Worm (Caenorhabditis elegans) whole organism, L2 larva: ENCODE data around the gene arl-5.

ENCODE experiments used
- C34F6.9 ChIP-seq: fragments of 150-350 bp; optimal IDR thresholded peaks from 2 replicates; lab custom pipeline; 2014; ENCODE audit warnings: missing biosample characterization, missing genetic modification characterization
- ZK546.5 ChIP-seq: sonication (generic microtip); optimal IDR thresholded peaks from 2 replicates; lab custom pipeline; 2017; ENCODE audit warnings: missing biosample characterization, missing genetic modification characterization
- alr-1 ChIP-seq: fragments of 150-350 bp; optimal IDR thresholded peaks from 2 replicates; lab custom pipeline; 2014; ENCODE audit warnings: missing biosample characterization, missing genetic modification characterization
- ama-1 ChIP-seq: fragments of 150-350 bp; optimal IDR thresholded peaks from 2 replicates; lab custom pipeline; 2018; ENCODE audit warnings: inconsistent platforms
- blmp-1 ChIP-seq: sonication (generic microtip); optimal IDR thresholded peaks from 2 replicates; lab custom pipeline; 2017; ENCODE audit warnings: missing genetic modification characterization, mild to moderate bottlenecking, missing compliant biosample characterization, antibody characterized with exemption, moderate library complexity; ENCODE audit not compliant: insufficient read depth
- ceh-16 ChIP-seq: fragments of 150-350 bp; optimal IDR thresholded peaks from 2 replicates; lab custom pipeline; 2014; ENCODE audit warnings: missing biosample characterization, missing genetic modification characterization
- ceh-82 ChIP-seq: fragments of 150-350 bp; optimal IDR thresholded peaks from 2 replicates; lab custom pipeline; 2014; ENCODE audit warnings: missing biosample characterization, missing genetic modification characterization
- crh-2 ChIP-seq: sonication (generic microtip); optimal IDR thresholded peaks from 2 replicates; lab custom pipeline; 2017; ENCODE audit warnings: missing biosample characterization, missing genetic modification characterization
- dmd-4 ChIP-seq: sonication (generic microtip); optimal IDR thresholded peaks from 2 replicates; lab custom pipeline; 2017; ENCODE audit warnings: missing biosample characterization, missing genetic modification characterization
- egl-27 ChIP-seq: sonication (generic microtip); optimal IDR thresholded peaks from 3 replicates; lab custom pipeline; 2017; ENCODE audit warnings: missing biosample characterization, missing genetic modification reagents, missing genetic modification characterization
- elt-1 ChIP-seq: fragments of 150-350 bp; optimal IDR thresholded peaks from 2 replicates; lab custom pipeline; 2014; ENCODE audit warnings: missing biosample characterization, missing genetic modification characterization
- elt-3 ChIP-seq: sonication (generic microtip); optimal IDR thresholded peaks from 2 replicates; lab custom pipeline; 2017; ENCODE audit warnings: missing biosample characterization, missing genetic modification characterization
- fos-1 ChIP-seq: fragments of 150-350 bp; optimal IDR thresholded peaks from 2 replicates; lab custom pipeline; 2014; ENCODE audit warnings: missing biosample characterization, missing genetic modification characterization
- gmeb-1 ChIP-seq: fragments of 150-350 bp; optimal IDR thresholded peaks from 2 replicates; lab custom pipeline; 2014; ENCODE audit warnings: missing biosample characterization, missing genetic modification characterization
- lin-11 ChIP-seq: fragments of 150-350 bp; sonication (generic microtip); optimal IDR thresholded peaks from 2 replicates; lab custom pipeline; 2014; ENCODE audit warnings: missing biosample characterization, missing genetic modification characterization, inconsistent platforms, mixed read lengths
- lin-13 ChIP-seq: fragments of 150-350 bp; optimal IDR thresholded peaks from 2 replicates; lab custom pipeline; 2014; ENCODE audit warnings: missing biosample characterization, missing genetic modification reagents, missing genetic modification characterization
- lsy-2 ChIP-seq, 2 experiments: fragments of 150-350 bp in 1 of 2; sonication (generic microtip) in 1 of 2; optimal IDR thresholded peaks; 2 replicates each; lab custom pipeline; 2014 to 2017; ENCODE audit warnings: missing biosample characterization in 2 of 2, missing genetic modification characterization in 2 of 2
- mab-5 ChIP-seq: fragments of 150-350 bp; optimal IDR thresholded peaks from 2 replicates; lab custom pipeline; 2014; ENCODE audit warnings: missing biosample characterization, missing genetic modification characterization
- mbf-1 ChIP-seq: sonication (generic microtip); optimal IDR thresholded peaks from 2 replicates; lab custom pipeline; 2017; ENCODE audit warnings: missing biosample characterization, missing genetic modification characterization
- mdl-1 ChIP-seq, 2 experiments: fragments of 150-350 bp in 1 of 2; sonication (generic microtip) in 1 of 2; optimal IDR thresholded peaks; 2 replicates each; lab custom pipeline; 2017; ENCODE audit warnings: missing biosample characterization in 2 of 2, missing genetic modification characterization in 2 of 2
- nhr-11 ChIP-seq: fragments of 150-350 bp; optimal IDR thresholded peaks from 2 replicates; lab custom pipeline; 2014; ENCODE audit warnings: missing biosample characterization, missing genetic modification characterization
- nhr-129 ChIP-seq: fragments of 150-350 bp; optimal IDR thresholded peaks from 2 replicates; lab custom pipeline; 2014; ENCODE audit warnings: missing biosample characterization, missing genetic modification characterization
- nhr-21 ChIP-seq: fragments of 150-350 bp; optimal IDR thresholded peaks from 2 replicates; lab custom pipeline; 2014; ENCODE audit warnings: missing biosample characterization, missing genetic modification characterization
- nhr-237 ChIP-seq: fragments of 150-350 bp; optimal IDR thresholded peaks from 2 replicates; lab custom pipeline; 2014; ENCODE audit warnings: missing biosample characterization, missing genetic modification characterization
- nhr-25 ChIP-seq: fragments of 150-350 bp; sonication (generic microtip); optimal IDR thresholded peaks from 3 replicates; lab custom pipeline; 2014; ENCODE audit warnings: missing biosample characterization, missing genetic modification characterization
- nhr-6 ChIP-seq: fragments of 150-350 bp; optimal IDR thresholded peaks from 2 replicates; lab custom pipeline; 2014; ENCODE audit warnings: missing biosample characterization, missing genetic modification characterization
- peb-1 ChIP-seq: fragments of 150-350 bp; optimal IDR thresholded peaks from 2 replicates; lab custom pipeline; 2014; ENCODE audit warnings: missing biosample characterization, missing genetic modification characterization
- sma-3 ChIP-seq: sonication (generic microtip); optimal IDR thresholded peaks from 2 replicates; lab custom pipeline; 2016; ENCODE audit warnings: missing genetic modification reagents, missing genetic modification characterization, missing compliant biosample characterization
- snpc-4 ChIP-seq: fragments of 150-350 bp; optimal IDR thresholded peaks from 2 replicates; lab custom pipeline; 2014; ENCODE audit warnings: missing biosample characterization, missing genetic modification characterization
- unc-55 ChIP-seq: fragments of 150-350 bp; sonication (generic microtip); optimal IDR thresholded peaks from 3 replicates; lab custom pipeline; 2014; ENCODE audit warnings: missing biosample characterization, missing genetic modification reagents, missing genetic modification characterization
- ztf-1 ChIP-seq: fragments of 200-800 bp; sonication (Bioruptor generic); conservative IDR thresholded peaks from 2 replicates; pipeline ENCODE4 v1.3.6; 2022; ENCODE audit warnings: missing genetic modification characterization, missing compliant biosample characterization
- ztf-4 ChIP-seq: fragments of 150-350 bp; optimal IDR thresholded peaks from 2 replicates; lab custom pipeline; 2014; ENCODE audit warnings: missing biosample characterization, missing genetic modification characterization

arl-5 gene

DNA sequence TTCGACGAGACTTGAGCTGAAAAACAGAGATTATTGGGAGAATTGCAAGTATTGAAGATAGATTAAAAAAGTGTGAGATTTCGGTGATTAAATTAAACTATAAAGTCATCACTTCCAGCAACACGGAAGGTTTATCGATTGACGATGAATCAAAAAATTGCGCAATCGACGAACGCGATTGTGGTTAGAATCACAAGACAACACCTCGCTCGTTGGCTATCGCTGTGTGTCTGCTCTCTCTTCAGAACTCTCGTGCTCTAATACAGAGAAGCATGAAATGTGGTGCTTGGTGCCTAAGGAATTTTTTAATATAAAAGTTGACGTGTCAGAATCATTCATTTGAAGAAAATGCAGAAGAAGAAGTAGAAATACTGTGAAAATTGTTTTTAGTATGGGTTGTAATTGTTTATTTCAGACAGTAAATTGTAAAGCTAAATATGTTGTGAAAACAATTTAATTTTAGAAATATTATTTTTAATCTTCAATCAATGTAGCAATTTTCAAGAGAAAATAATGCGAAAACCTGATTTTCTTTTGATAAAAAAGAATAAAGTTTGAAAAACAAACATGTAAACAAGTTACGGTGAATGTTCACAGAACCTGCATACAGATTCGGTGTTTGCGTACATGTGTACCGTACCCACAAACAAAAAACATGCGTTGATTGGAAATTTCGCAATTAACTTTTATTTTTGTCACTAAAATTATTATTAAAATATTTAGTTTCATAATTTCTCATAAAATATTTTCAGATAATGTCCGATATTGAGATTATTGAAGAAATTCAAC, 4.3 kb downstream of the arl-5 start, which contains the start of the genes ZK632.10 and ZK632.11:
Gene ZK632.10 (minus strand): TSS at position 560 of the 789 bp plus-strand sequence.
Gene ZK632.11 (plus strand): TSS at position 753 of the 789 bp plus-strand sequence.
- TF ChIP-seq gmeb-1 (tag; lab: Kevin White, UChicago) = peak; percentile 25
- TF ChIP-seq crh-2 (tag; lab: Kevin White, UChicago) = peak; percentile 30
- TF ChIP-seq nhr-129 (tag; lab: Kevin White, UChicago) = peak; percentile 44
- peak; percentile 36 for TF ChIP-seq sma-3 (GFP tag; lab: Kevin White, UChicago)
- TF ChIP-seq lsy-2 (tag; optimal IDR thresholded peaks at IDR 0.05; lab: Kevin White, UChicago) = peak; percentile 86 to 99
- TF ChIP-seq ztf-4 (tag; lab: Kevin White, UChicago) = peak; percentile 16
- peak; percentile 7 for TF ChIP-seq egl-27
- TF ChIP-seq unc-55 (GFP tag; lab: Kevin White, UChicago) = peak; percentile 93
- no peak for TF ChIP-seq peb-1 (tag; lab: Kevin White, UChicago)
- peak; percentile 9 for TF ChIP-seq nhr-25 (tag; lab: Kevin White, UChicago)
- peak; percentile 61 for TF ChIP-seq lin-13 (GFP tag; lab: Kevin White, UChicago)
- no peak for TF ChIP-seq snpc-4 (tag; lab: Kevin White, UChicago)
- TF ChIP-seq dmd-4 (tag; lab: Kevin White, UChicago) = no peak
- TF ChIP-seq fos-1 = peak; percentile 33
- TF ChIP-seq C34F6.9 (tag; lab: Kevin White, UChicago) = peak; percentile 81

DNA sequence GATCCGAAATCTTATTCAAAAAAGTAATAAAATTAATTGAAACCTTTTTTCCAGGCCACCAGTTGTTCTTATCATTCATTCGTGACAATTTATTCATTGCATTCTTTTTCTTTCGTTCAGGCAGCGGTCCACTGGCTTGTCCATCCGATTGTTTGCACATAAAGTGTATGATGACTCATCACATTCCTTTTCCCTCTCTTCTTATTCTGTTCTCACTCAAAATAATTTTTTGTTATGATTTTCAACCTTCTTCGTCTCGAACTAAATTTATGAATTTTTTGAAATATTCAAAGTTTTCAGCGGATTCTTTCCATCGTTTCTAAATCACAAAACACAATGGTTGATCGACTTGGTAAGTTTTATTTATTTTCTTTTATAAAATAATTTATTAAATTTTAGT, 7.5 kb downstream of the arl-5 start, which contains the start of gene ZK632.12:
Gene ZK632.12 (plus strand): TSS at position 301 of the 400 bp plus-strand sequence.
- no peak for TF ChIP-seq blmp-1 (tag; lab: Kevin White, UChicago)
- no peak for TF ChIP-seq elt-3 (tag; lab: Kevin White, UChicago)
- no peak for TF ChIP-seq ceh-16 (tag; lab: Kevin White, UChicago)
- no peak for TF ChIP-seq lin-13 (GFP tag; lab: Kevin White, UChicago)
- TF ChIP-seq ZK546.5 (tag; lab: Kevin White, UChicago) = no peak

DNA sequence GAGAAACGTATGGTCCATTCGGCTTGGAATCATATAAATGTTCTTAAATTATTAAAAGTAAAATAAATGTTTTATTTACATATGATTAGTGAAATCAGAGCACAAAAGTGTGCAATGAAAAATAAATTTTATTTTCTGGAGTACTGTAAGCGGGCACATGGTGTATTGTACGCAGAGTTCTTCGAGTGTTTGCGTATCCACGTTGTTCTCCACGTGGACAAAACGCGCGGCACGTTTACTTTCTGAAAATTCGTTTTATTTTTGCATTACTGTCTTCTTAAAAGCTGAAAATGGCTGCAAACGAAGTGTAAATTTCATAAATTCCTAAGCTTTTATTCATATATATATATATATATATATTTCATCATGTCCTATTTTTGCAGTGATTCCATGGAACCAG, 9.5 kb downstream of the arl-5 start:
- TF ChIP-seq nhr-129 (tag; lab: Kevin White, UChicago) (no peak), nhr-21 (no peak), nhr-237 (tag; lab: Kevin White, UChicago) (no peak), nhr-6 (tag; lab: Kevin White, UChicago) (no peak), ztf-4 (tag; lab: Kevin White, UChicago) (no peak), ztf-1 (no peak), alr-1 (no peak), mbf-1 (no peak), elt-1 (tag; lab: Kevin White, UChicago) (no peak), lin-11 (tag; lab: Kevin White, UChicago) (no peak)

DNA sequence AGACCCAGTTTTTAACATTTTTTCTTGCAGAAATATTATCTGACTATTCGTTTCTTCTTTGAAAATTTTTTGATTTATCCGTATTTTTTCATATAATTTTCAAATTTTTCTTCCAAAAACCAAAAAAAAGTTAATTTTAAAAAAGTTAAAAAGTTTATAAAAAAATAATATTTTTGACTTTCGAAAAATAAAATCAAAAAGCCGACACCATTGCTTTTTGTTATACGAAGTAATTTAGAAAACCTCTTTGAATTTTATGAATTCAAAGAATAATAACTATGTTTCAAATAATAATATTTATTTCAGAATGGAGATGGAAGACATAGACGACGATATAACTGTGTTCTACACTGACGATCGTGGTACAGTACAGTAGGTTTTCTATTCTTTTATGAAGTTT, 11.8 kb downstream of the arl-5 start, which contains the start of gene K11H3.8:
Gene K11H3.8 (plus strand): TSS at position 301 of the 400 bp plus-strand sequence.
- TF ChIP-seq sma-3 (GFP tag; lab: Kevin White, UChicago) (no peak), dmd-4 (tag; lab: Kevin White, UChicago) (no peak), nhr-21 (no peak), nhr-11 (tag; lab: Kevin White, UChicago) (no peak), mab-5 (tag; lab: Kevin White, UChicago) (no peak), blmp-1 (tag; lab: Kevin White, UChicago) (no peak), alr-1 (no peak), lsy-2 (tag; optimal IDR thresholded peaks at IDR 0.05; lab: Kevin White, UChicago) (no peak), mdl-1 (tag; optimal IDR thresholded peaks at IDR 0.05; lab: Kevin White, UChicago) (no peak), crh-2 (tag; lab: Kevin White, UChicago) (no peak), ceh-82 (tag; lab: Kevin White, UChicago) (no peak)

DNA sequence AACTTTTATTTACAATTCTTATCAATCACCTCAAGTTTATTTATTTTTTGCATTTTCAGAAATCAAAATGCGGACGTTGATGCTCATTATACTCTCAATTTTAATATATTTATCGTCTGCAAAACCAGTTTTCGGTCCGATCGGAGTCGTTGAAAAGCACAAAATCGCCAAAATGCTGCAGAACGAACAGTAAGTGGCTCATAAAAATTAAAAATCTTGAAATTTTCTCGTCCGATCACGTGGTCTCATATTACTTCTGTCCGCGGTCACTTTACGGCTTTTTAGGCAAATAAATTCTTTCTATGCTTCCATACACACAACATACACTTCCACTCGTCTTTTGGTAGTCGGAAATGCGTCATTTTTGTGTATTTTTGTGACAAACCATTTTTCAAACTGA, 20.7 kb downstream of the arl-5 start, which contains the start of gene K11H3.5:
Gene K11H3.5 (plus strand): TSS at position 54 of the 400 bp plus-strand sequence.
- TF ChIP-seq ama-1 (lab: Kevin White, UChicago) (no peak), nhr-25 (tag; lab: Kevin White, UChicago) (no peak), ZK546.5 (tag; lab: Kevin White, UChicago) (no peak), lin-13 (GFP tag; lab: Kevin White, UChicago) (no peak)
